Worm (Caenorhabditis elegans) whole organism, midembryonic: ENCODE data around the gene C53A5.16.
A peak's percentile ranks its signal among the peaks of the same experiment; 100 is the strongest.

ENCODE experiments used
- T22C8.4 ChIP-seq: fragments of 200-800 bp; sonication (Bioruptor generic); IDR thresholded peaks from 2 replicates; pipeline ENCODE4 v1.3.6; 2022; ENCODE audit warnings: missing genetic modification characterization, missing compliant biosample characterization
- cog-1 ChIP-seq: sonication (generic microtip); optimal IDR thresholded peaks from 2 replicates; lab custom pipeline; 2016; ENCODE audit warnings: missing genetic modification characterization, missing compliant biosample characterization
- flt-1 ChIP-seq: fragments of 200-800 bp; sonication (Bioruptor generic); IDR thresholded peaks from 2 replicates; pipeline ENCODE4 v1.3.6; 2022; ENCODE audit warnings: missing genetic modification characterization, missing compliant biosample characterization
- klf-2 ChIP-seq: fragments of 200-800 bp; sonication (Bioruptor generic); conservative IDR thresholded peaks from 2 replicates; pipeline ENCODE4 v1.3.6; 2022; ENCODE audit warnings: missing genetic modification reagents, missing genetic modification characterization, missing compliant biosample characterization
- med-1 ChIP-seq: sonication (generic microtip); optimal IDR thresholded peaks from 2 replicates; lab custom pipeline; 2017; ENCODE audit warnings: missing genetic modification characterization, mild to moderate bottlenecking, missing compliant biosample characterization, antibody characterized with exemption, missing genetic modification reagents; ENCODE audit not compliant: insufficient read depth
- ref-1 ChIP-seq: fragments of 200-800 bp; sonication (Bioruptor generic); conservative IDR thresholded peaks from 2 replicates; pipeline ENCODE4 v1.3.6; 2022; ENCODE audit warnings: missing genetic modification reagents, missing genetic modification characterization, missing compliant biosample characterization
- tab-1 ChIP-seq: fragments of 200-800 bp; sonication (Bioruptor generic); IDR thresholded peaks from 2 replicates; pipeline ENCODE4 v1.3.6; 2022; ENCODE audit warnings: missing genetic modification characterization, missing compliant biosample characterization
- ztf-23 ChIP-seq: fragments of 200-800 bp; sonication (Bioruptor generic); IDR thresholded peaks from 2 replicates; pipeline ENCODE4 v1.3.6; 2022; ENCODE audit warnings: missing genetic modification reagents, missing genetic modification characterization, missing compliant biosample characterization
- ztf-29 ChIP-seq: fragments of 200-800 bp; sonication (Bioruptor generic); IDR thresholded peaks from 2 replicates; pipeline ENCODE4 v1.3.6; 2022; ENCODE audit warnings: missing genetic modification reagents, missing genetic modification characterization, missing compliant biosample characterization

The C53A5.16 gene

DNA sequence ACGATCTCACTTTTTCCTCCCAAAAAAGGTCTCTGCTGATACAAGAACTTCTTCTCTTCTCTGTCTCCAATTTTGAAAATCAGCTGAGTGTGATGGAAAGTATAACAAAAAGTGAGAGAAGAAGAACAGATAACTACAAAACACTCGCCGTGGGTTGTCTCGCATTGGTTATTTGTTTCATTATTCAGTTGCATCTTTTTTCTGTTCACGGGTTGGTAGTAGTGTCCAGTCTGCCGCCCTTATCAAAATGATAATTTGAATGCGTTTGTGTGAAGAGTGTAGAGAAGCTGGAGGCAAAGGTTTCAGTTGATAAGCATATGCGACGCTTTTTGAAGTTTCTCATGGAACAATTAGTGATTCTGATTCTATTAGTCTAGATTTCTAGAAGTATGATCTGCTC lies 19.3 kb downstream of the C53A5.16 start:
- TF ChIP-seq ztf-23 (GFP tag; lab: Robert Waterston, UW) (no peak), tab-1 (GFP tag; lab: Robert Waterston, UW) (no peak), med-1 (GFP tag; lab: Kevin White, UChicago) (no peak), T22C8.4 (no peak), cog-1 (no peak), flt-1 (GFP tag; lab: Robert Waterston, UW) (no peak), klf-2 (GFP tag; lab: Robert Waterston, UW) (no peak), ztf-29 (GFP tag; lab: Robert Waterston, UW) (no peak), ref-1 (GFP tag; lab: Robert Waterston, UW) (no peak)

DNA sequence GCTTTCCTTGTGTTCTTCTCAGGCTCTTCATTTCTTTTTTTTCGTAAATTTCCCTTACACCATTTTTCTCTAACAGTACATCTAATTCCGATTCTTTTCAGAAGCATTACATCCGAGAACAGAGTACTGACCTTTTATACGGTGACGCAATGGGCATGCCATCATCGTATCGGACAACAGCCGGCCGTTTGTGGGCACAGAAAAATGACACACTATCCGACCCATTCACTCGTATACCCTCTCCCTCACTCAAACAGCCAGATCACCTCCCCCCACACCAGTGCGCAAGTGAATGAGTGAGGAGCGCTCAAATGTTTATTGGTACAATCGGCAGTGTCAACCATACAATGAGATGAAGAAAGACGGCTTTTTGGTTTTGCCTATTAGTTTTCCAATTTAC lies 21.3 kb downstream of the C53A5.16 start, which contains the start of gene R02D5.24:
TSS of gene R02D5.24 (plus strand) at position 205 of the 400 bp plus-strand sequence.
- 0 out of 2 replicates have a peak, but pooled peaks have one; percentile 15 for TF ChIP-seq flt-1 (GFP tag; lab: Robert Waterston, UW)
- no peak for TF ChIP-seq cog-1

DNA sequence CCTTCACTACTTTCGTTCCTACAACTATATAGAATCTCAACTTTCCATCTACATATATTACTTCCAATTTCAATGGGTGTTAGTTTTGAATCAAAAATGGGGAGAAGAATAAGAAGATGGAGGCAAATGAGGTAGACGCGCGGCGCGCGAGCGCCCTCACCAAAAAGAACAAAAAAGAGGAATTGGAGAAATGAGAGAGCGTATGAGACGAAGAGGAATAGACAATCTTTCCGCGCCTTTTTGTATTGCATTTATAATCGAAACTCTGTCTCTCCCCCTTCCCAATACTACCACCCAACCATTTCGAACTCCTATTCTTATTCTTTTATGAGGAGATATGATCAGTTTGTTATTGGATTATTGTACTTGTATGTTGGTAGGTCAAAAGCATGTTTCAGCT lies 21.9 kb downstream of the C53A5.16 start:
- TF ChIP-seq T22C8.4 (no peak), klf-2 (GFP tag; lab: Robert Waterston, UW) (no peak), ztf-29 (GFP tag; lab: Robert Waterston, UW) (no peak), cog-1 (no peak), ref-1 (GFP tag; lab: Robert Waterston, UW) (no peak), tab-1 (GFP tag; lab: Robert Waterston, UW) (no peak), flt-1 (GFP tag; lab: Robert Waterston, UW) (no peak), ztf-23 (GFP tag; lab: Robert Waterston, UW) (no peak), med-1 (GFP tag; lab: Kevin White, UChicago) (no peak)

DNA sequence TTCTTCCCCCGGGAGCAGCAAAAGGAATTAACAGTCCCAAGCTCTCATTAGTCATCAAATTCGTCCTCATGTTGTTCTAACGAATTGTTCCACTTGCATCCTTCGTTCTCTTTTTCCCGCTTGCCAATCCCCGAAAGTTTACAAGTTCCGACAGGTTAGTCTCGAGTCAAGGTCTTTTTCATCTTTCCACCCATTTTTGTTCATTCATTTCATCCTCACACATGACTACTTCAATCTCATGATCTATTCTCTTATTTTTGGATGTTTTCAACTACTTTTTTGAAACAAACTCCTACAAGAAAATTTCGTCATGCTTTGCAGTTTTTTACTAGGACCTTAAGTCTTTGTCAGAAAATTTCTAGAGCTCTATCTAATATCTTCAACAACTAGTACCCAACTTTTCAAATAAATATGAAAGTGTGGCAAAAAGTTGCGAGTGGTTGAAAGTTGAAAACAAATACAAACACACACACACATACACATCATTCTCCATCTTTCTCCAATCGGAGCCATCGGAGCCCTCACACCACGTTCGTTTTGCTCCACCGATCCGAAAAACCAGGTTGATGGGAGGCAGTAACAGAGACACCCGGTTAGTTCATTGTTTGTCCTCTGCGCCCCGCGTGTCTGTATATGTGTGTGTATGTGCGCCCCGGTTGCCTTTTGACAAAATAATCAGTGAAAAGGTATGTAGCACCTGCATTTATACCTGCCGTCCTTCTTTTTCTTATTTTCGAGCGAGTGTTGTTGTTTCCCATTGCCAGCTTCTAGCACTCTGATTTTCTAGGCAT lies 23.1 kb downstream of the C53A5.16 start:
- TF ChIP-seq flt-1 (GFP tag; lab: Robert Waterston, UW), result no peak
- TF ChIP-seq klf-2 (GFP tag; lab: Robert Waterston, UW), result no peak
- TF ChIP-seq cog-1, result no peak
- TF ChIP-seq med-1 (GFP tag; lab: Kevin White, UChicago), result no peak

DNA sequence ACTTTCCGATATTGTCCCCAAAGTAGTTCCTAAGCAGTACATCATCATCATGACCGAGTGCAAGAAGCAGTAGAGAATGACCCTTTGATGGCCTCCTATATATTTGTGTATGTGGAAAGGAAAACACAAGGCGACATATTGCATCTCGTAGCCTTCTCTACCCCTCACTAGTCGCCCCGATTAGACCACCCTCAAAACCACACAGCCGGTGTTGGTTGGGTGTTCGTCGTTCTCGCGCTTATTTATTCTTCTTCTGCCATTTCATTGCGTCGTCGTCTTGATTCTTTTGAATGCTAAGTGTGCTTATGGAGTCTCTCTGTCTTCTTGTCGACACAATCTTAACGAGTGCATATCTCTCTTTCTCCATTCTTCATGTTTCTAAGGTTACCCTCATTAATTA lies 24.2 kb downstream of the C53A5.16 start:
- TF ChIP-seq ztf-23 (GFP tag; lab: Robert Waterston, UW) (no peak), flt-1 (GFP tag; lab: Robert Waterston, UW) (peak; percentile 61; the same call in 1 of the 2 replicates), cog-1 (peak; percentile 34)

- no peak for TF ChIP-seq cog-1
Measured at ce11 chrV:14496446-14496845, 26.0 kb downstream of the C53A5.16 start.

ce11 chrV:14495493-14495892 lies 26.9 kb downstream of the C53A5.16 start:
- TF ChIP-seq ref-1 (GFP tag; lab: Robert Waterston, UW) (no peak), T22C8.4 (no peak), flt-1 (GFP tag; lab: Robert Waterston, UW) (no peak), tab-1 (GFP tag; lab: Robert Waterston, UW) (no peak), ztf-29 (GFP tag; lab: Robert Waterston, UW) (no peak), ztf-23 (GFP tag; lab: Robert Waterston, UW) (no peak), med-1 (GFP tag; lab: Kevin White, UChicago) (no peak), cog-1 (no peak), klf-2 (GFP tag; lab: Robert Waterston, UW) (no peak)

DNA sequence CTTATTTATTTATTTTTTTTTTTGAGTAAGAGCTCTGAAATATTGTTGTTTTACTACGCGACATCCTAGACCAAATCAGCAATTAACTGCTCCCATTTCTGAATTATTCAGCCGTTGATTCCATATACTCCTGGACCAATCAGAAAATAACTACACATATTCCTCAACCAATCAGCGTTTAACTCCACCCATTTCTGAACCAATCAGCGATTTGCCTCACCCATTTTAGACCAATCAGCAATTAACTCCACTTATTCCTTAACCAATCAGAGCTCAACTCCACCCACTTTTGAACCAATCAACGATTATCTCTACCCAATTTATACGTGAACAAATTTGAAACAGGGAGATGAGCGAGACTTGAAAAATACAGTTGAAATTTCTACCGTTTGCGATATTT lies 28.7 kb downstream of the C53A5.16 start:
- TF ChIP-seq ztf-23 (GFP tag; lab: Robert Waterston, UW), result no peak
- no peak for TF ChIP-seq ztf-29 (GFP tag; lab: Robert Waterston, UW)
- TF ChIP-seq T22C8.4, result no peak
- TF ChIP-seq tab-1 (GFP tag; lab: Robert Waterston, UW), result no peak
- TF ChIP-seq klf-2 (GFP tag; lab: Robert Waterston, UW), result no peak
- no peak for TF ChIP-seq ref-1 (GFP tag; lab: Robert Waterston, UW)
- TF ChIP-seq med-1 (GFP tag; lab: Kevin White, UChicago), result no peak
- TF ChIP-seq flt-1 (GFP tag; lab: Robert Waterston, UW), result no peak
- no peak for TF ChIP-seq cog-1

ce11 chrV:14491097-14491496 lies 31.3 kb downstream of the C53A5.16 start:
- TF ChIP-seq med-1 (GFP tag; lab: Kevin White, UChicago) (no peak), tab-1 (GFP tag; lab: Robert Waterston, UW) (no peak), T22C8.4 (no peak), ref-1 (GFP tag; lab: Robert Waterston, UW) (no peak), ztf-29 (GFP tag; lab: Robert Waterston, UW) (no peak), ztf-23 (GFP tag; lab: Robert Waterston, UW) (no peak), flt-1 (GFP tag; lab: Robert Waterston, UW) (no peak), cog-1 (no peak), klf-2 (GFP tag; lab: Robert Waterston, UW) (no peak)

ce11 chrV:14484582-14484981 lies 37.8 kb downstream of the C53A5.16 start, which contains the start of gene R02D5.4:
Gene R02D5.4 (minus strand): TSS chrV:14484682.
- TF ChIP-seq flt-1 (GFP tag; lab: Robert Waterston, UW) (no peak), med-1 (GFP tag; lab: Kevin White, UChicago) (no peak), ztf-23 (GFP tag; lab: Robert Waterston, UW) (no peak), klf-2 (GFP tag; lab: Robert Waterston, UW) (no peak), cog-1 (no peak), T22C8.4 (no peak), ztf-29 (GFP tag; lab: Robert Waterston, UW) (no peak), ref-1 (GFP tag; lab: Robert Waterston, UW) (no peak), tab-1 (GFP tag; lab: Robert Waterston, UW) (no peak)
